Worm (Caenorhabditis elegans): ENCODE measurements around the gene C34F11.2.

The C34F11.2 gene

ce11 chrII:5241560-5241959 lies 29.5 kb downstream of the C34F11.2 start, which contains the start of gene T16D1.1:
T16D1.1 (minus strand) TSS chrII:5241660.
- no peak for TF ChIP-seq dpl-1 (GFP tag; optimal IDR thresholded peaks at IDR 0.05)
- no peak for TF ChIP-seq atf-7 (tag; optimal IDR thresholded peaks at IDR 0.05)
- TF ChIP-seq madf-8 (GFP tag; conservative IDR thresholded peaks at IDR 0.05), result no peak
- no peak for TF ChIP-seq ztf-26 (tag; optimal IDR thresholded peaks at IDR 0.05)
- no peak for TF ChIP-seq pbrm-1 (GFP tag; IDR thresholded peaks at IDR 0.05)
- TF ChIP-seq F10E7.11 (tag; optimal IDR thresholded peaks at IDR 0.05), result no peak
- TF ChIP-seq nhr-27 (tag; optimal IDR thresholded peaks at IDR 0.05), result no peak
- no peak for TF ChIP-seq F52B5.7 (tag; optimal IDR thresholded peaks at IDR 0.05)
- TF ChIP-seq aptf-2 (GFP tag; conservative IDR thresholded peaks at IDR 0.05), result no peak
- no peak for TF ChIP-seq unc-130 (GFP tag; optimal IDR thresholded peaks at IDR 0.05)
- no peak for TF ChIP-seq F37B4.10 (GFP tag; IDR thresholded peaks at IDR 0.05)
- no peak for TF ChIP-seq let-607 (tag; optimal IDR thresholded peaks at IDR 0.05)
- TF ChIP-seq K11D2.4 (GFP tag; IDR thresholded peaks at IDR 0.05), result no peak
- TF ChIP-seq ekl-4 (GFP tag; IDR thresholded peaks at IDR 0.05), result no peak
- TF ChIP-seq hmg-1.2 (GFP tag; IDR thresholded peaks at IDR 0.05), result no peak
- TF ChIP-seq hsf-1 (GFP tag; IDR thresholded peaks at IDR 0.05), result no peak

DNA sequence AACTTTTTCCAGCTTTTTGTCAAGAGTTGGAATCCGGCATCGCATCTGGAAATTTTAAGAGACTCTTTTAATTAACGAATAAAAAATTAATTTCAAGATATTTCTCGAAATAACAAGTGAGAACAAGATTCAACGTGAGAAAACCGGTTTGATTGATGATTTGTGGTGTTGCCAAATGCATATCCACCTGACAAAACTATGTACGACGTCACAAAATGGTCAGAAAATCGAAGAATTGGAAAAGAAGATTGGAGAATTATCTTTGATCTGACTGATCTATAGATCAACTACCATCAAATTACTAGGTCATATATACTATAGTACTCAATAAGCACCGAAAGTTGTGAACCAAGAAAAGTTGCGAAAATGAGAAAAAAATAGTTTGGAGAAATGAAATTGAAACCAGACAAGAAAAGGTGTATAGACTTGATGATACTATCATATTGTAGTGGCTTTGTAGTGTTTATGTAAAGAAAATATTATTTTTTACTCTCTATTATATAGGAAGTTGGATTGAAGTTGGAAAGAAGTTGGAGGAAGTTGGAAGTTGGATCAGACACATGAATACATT lies 34.8 kb downstream of the C34F11.2 start, which contains the start of gene ptr-6:
Gene ptr-6 (minus strand): TSS at position 47 of the 571 bp plus-strand sequence.
- TF ChIP-seq F57A8.1 (GFP tag; optimal IDR thresholded peaks at IDR 0.05) (no peak), nfya-1 (tag; optimal IDR thresholded peaks at IDR 0.05; ENCODE audit: borderline replicate concordance, insufficient read depth) (no peak), F23B12.7 (tag; optimal IDR thresholded peaks at IDR 0.05; ENCODE audit: insufficient read depth) (no peak), ceh-91 (GFP tag; IDR thresholded peaks at IDR 0.05) (no peak), repo-1 (tag; optimal IDR thresholded peaks at IDR 0.05) (no peak), tbp1 (GFP tag; optimal IDR thresholded peaks at IDR 0.05) (no peak), dpff-1 (tag; optimal IDR thresholded peaks at IDR 0.05) (no peak), nhr-179 (tag; optimal IDR thresholded peaks at IDR 0.05) (no peak), mel-28 (tag; optimal IDR thresholded peaks at IDR 0.05; ENCODE audit: borderline replicate concordance) (no peak), C06A6.2 (GFP tag; conservative IDR thresholded peaks at IDR 0.05) (no peak), fkh-3 (tag; optimal IDR thresholded peaks at IDR 0.05) (no peak), ama-1 (optimal IDR thresholded peaks at IDR 0.05) (no peak), ama-1 (GFP tag; optimal IDR thresholded peaks at IDR 0.05) (no peak)

- TF ChIP-seq lin-35 (GFP tag; optimal IDR thresholded peaks at IDR 0.05) (no peak), K12H6.12 (tag; optimal IDR thresholded peaks at IDR 0.05) (no peak), ceh-79 (tag; optimal IDR thresholded peaks at IDR 0.05) (no peak), bed-2 (GFP tag; IDR thresholded peaks at IDR 0.05) (no peak), fkh-3 (tag; optimal IDR thresholded peaks at IDR 0.05) (no peak), cebp-1 (GFP tag; IDR thresholded peaks at IDR 0.05) (no peak), cebp-1 (tag; optimal IDR thresholded peaks at IDR 0.05) (no peak), ZK185.1 (tag; optimal IDR thresholded peaks at IDR 0.05; ENCODE audit: poor library complexity, severe bottlenecking) (no peak), F57A8.1 (GFP tag; optimal IDR thresholded peaks at IDR 0.05) (no peak), egl-44 (GFP tag; IDR thresholded peaks at IDR 0.05) (no peak), akir-1 (GFP tag; optimal IDR thresholded peaks at IDR 0.05) (no peak)
Observed at ce11 chrII:5255435-5255834, 43.4 kb downstream of the C34F11.2 start, which contains the start of gene frpr-4. frpr-4 (minus strand) TSS chrII:5255535.
